Fruit fly (Drosophila melanogaster) whole organism, embryonic: ENCODE results near the gene Hel25E.

Experiments
- ATbp ChIP-seq: fragments of 200-800 bp; sonication (Bioruptor generic); optimal IDR thresholded peaks from 2 replicates; lab custom pipeline; 2017; ENCODE audit warnings: missing biosample characterization, mild to moderate bottlenecking, missing genetic modification characterization, missing genetic modification reagents
- Ada2b ChIP-seq: fragments of 200-800 bp; sonication (Bioruptor generic); IDR thresholded peaks from 2 replicates; pipeline ENCODE4 v1.3.6; 2022; ENCODE audit warnings: missing biosample characterization, missing genetic modification characterization
- Adf1 ChIP-seq: fragments of 200-800 bp; sonication (Bioruptor generic); IDR thresholded peaks from 2 replicates; pipeline ENCODE4 v1.3.6; 2022; ENCODE audit warnings: missing biosample characterization, missing genetic modification characterization
- Awh ChIP-seq: fragments of 200-800 bp; sonication (Bioruptor generic); IDR thresholded peaks from 2 replicates; pipeline ENCODE4, ENCODE4 v1.3.6; 2022; ENCODE audit warnings: missing biosample characterization, missing genetic modification characterization
- CG11560 ChIP-seq: fragments of 200-800 bp; sonication (Bioruptor generic); IDR thresholded peaks from 3 replicates; pipeline ENCODE4 v1.3.6; 2022; ENCODE audit warnings: missing biosample characterization, missing genetic modification characterization
- CG12104 ChIP-seq: fragments of 200-800 bp; sonication (Bioruptor generic); optimal IDR thresholded peaks from 3 replicates; lab custom pipeline; 2016; ENCODE audit warnings: missing biosample characterization, missing genetic modification characterization
- CG12744 ChIP-seq: fragments of 200-800 bp; sonication (Bioruptor generic); optimal IDR thresholded peaks from 2 replicates; lab custom pipeline; 2016; ENCODE audit warnings: missing biosample characterization, missing genetic modification characterization
- CG13296 ChIP-seq: fragments of 200-800 bp; sonication (Bioruptor generic); optimal IDR thresholded peaks from 3 replicates; lab custom pipeline; 2018; ENCODE audit warnings: missing biosample characterization, mild to moderate bottlenecking, missing genetic modification characterization
- CG14014 ChIP-seq: fragments of 200-800 bp; sonication (Bioruptor generic); IDR thresholded peaks from 2 replicates; pipeline ENCODE4 v1.3.6; 2022; ENCODE audit warnings: missing biosample characterization, missing genetic modification characterization
- CG15479 ChIP-seq: fragments of 200-800 bp; sonication (Bioruptor generic); optimal IDR thresholded peaks from 3 replicates; lab custom pipeline; 2019; ENCODE audit warnings: missing biosample characterization, mild to moderate bottlenecking, missing genetic modification characterization, moderate library complexity
- CG15696 ChIP-seq: fragments of 200-800 bp; sonication (Bioruptor generic); optimal IDR thresholded peaks from 2 replicates; lab custom pipeline; 2019; ENCODE audit warnings: missing biosample characterization, mild to moderate bottlenecking, missing genetic modification characterization, moderate library complexity
- CG16779 ChIP-seq: fragments of 200-800 bp; sonication (Bioruptor generic); IDR thresholded peaks from 2 replicates; pipeline ENCODE4 v1.3.6; 2022; ENCODE audit warnings: missing biosample characterization, missing genetic modification characterization
- CG18011 ChIP-seq: fragments of 200-800 bp; sonication (Bioruptor generic); optimal IDR thresholded peaks from 2 replicates; lab custom pipeline; 2017; ENCODE audit warnings: missing biosample characterization, missing genetic modification characterization, mild to moderate bottlenecking, moderate library complexity, missing genotype
- CG18619 ChIP-seq: fragments of 200-800 bp; sonication (Bioruptor generic); optimal IDR thresholded peaks from 3 replicates; lab custom pipeline; 2017; ENCODE audit warnings: missing biosample characterization, mild to moderate bottlenecking, missing genetic modification characterization
- CG2712 ChIP-seq: fragments of 200-800 bp; optimal IDR thresholded peaks from 3 replicates; lab custom pipeline; 2019; ENCODE audit warnings: missing biosample characterization, mild to moderate bottlenecking, missing genetic modification characterization, moderate library complexity
- CG2889 ChIP-seq: fragments of 200-800 bp; sonication (Bioruptor generic); IDR thresholded peaks from 3 replicates; pipeline ENCODE4 v1.3.6; 2022; ENCODE audit warnings: missing biosample characterization, missing genetic modification characterization
- CG32532 ChIP-seq: fragments of 200-800 bp; sonication (Bioruptor generic); IDR thresholded peaks from 2 replicates; pipeline ENCODE4 v1.3.6; 2022; ENCODE audit warnings: missing biosample characterization, missing genetic modification characterization
- CG3281 ChIP-seq: fragments of 200-800 bp; sonication (Bioruptor generic); optimal IDR thresholded peaks from 3 replicates; lab custom pipeline; 2017; ENCODE audit warnings: missing biosample characterization, mild to moderate bottlenecking, missing genetic modification characterization
- CG33557 ChIP-seq: fragments of 200-800 bp; sonication (Bioruptor generic); optimal IDR thresholded peaks from 2 replicates; lab custom pipeline; 2019; ENCODE audit warnings: missing biosample characterization, mild to moderate bottlenecking, missing genetic modification characterization, moderate library complexity
- CG4404 ChIP-seq: fragments of 200-800 bp; sonication (Bioruptor generic); IDR thresholded peaks from 2 replicates; pipeline ENCODE4 v1.3.6; 2022; ENCODE audit warnings: missing biosample characterization, missing genetic modification characterization
- CG6813 ChIP-seq: fragments of 200-800 bp; sonication (Bioruptor generic); optimal IDR thresholded peaks from 2 replicates; lab custom pipeline; 2017; ENCODE audit warnings: missing biosample characterization, missing genetic modification characterization, mild to moderate bottlenecking, moderate library complexity, missing genetic modification reagents
- CG8478 ChIP-seq: fragments of >200 bp; optimal IDR thresholded peaks from 2 replicates; lab custom pipeline; 2018
- Dad ChIP-seq: fragments of 200-800 bp; sonication (Bioruptor generic); optimal IDR thresholded peaks from 3 replicates; lab custom pipeline; 2016; ENCODE audit warnings: missing biosample characterization, missing genetic modification characterization
- Dfd ChIP-seq, 2 experiments: fragments of >200 bp; optimal IDR thresholded peaks; 2 replicates each; lab custom pipeline; 2017; ENCODE audit warnings: missing biosample characterization in 2 of 2, missing genetic modification characterization in 2 of 2
- Fer1 ChIP-seq: fragments of 200-800 bp; sonication (Bioruptor generic); optimal IDR thresholded peaks from 2 replicates; lab custom pipeline; 2017; ENCODE audit warnings: missing biosample characterization, mild to moderate bottlenecking, missing genetic modification characterization
- H2.0 ChIP-seq: fragments of 200-800 bp; sonication (Bioruptor generic); IDR thresholded peaks from 2 replicates; pipeline ENCODE4 v1.3.6; 2022; ENCODE audit warnings: missing biosample characterization, missing genetic modification characterization
- HLHmδ ChIP-seq: fragments of 200-800 bp; sonication (Bioruptor generic); optimal IDR thresholded peaks from 2 replicates; lab custom pipeline; 2018; ENCODE audit warnings: missing biosample characterization, mild to moderate bottlenecking, missing genetic modification characterization, moderate library complexity
- Lim3 ChIP-seq: fragments of 200-800 bp; sonication (Bioruptor generic); IDR thresholded peaks from 2 replicates; pipeline ENCODE4 v1.3.6; 2022; ENCODE audit warnings: missing biosample characterization, missing genetic modification characterization
- Max ChIP-seq: fragments of 200-800 bp; sonication (Bioruptor generic); optimal IDR thresholded peaks from 2 replicates; lab custom pipeline; 2016; ENCODE audit warnings: missing biosample characterization, mild to moderate bottlenecking, missing genetic modification characterization
- Nf-YB ChIP-seq: fragments of 200-800 bp; sonication (Bioruptor generic); optimal IDR thresholded peaks from 3 replicates; lab custom pipeline; 2019; ENCODE audit warnings: missing biosample characterization, mild to moderate bottlenecking, missing genetic modification characterization, moderate library complexity
- Sin3A ChIP-seq: fragments of >200 bp; optimal IDR thresholded peaks from 2 replicates; lab custom pipeline; 2018
- YL-1 ChIP-seq: fragments of 200-800 bp; sonication (Bioruptor generic); optimal IDR thresholded peaks from 3 replicates; lab custom pipeline; 2017; ENCODE audit warnings: missing biosample characterization, mild to moderate bottlenecking, missing genetic modification characterization
- abd-A ChIP-seq: fragments of 200-800 bp; sonication (Bioruptor generic); optimal IDR thresholded peaks from 3 replicates; lab custom pipeline; 2019; ENCODE audit warnings: missing biosample characterization, mild to moderate bottlenecking, missing genetic modification characterization, moderate library complexity
- ase ChIP-seq: fragments of 200-800 bp; sonication (Bioruptor generic); IDR thresholded peaks from 3 replicates; pipeline ENCODE4 v1.3.6; 2022; ENCODE audit warnings: missing biosample characterization, missing genetic modification characterization
- cas ChIP-seq: fragments of 200-800 bp; sonication (Bioruptor generic); IDR thresholded peaks from 2 replicates; pipeline ENCODE4 v1.3.6; 2022; ENCODE audit warnings: missing biosample characterization, missing genetic modification characterization
- caup ChIP-seq: fragments of 200-800 bp; sonication (Bioruptor generic); optimal IDR thresholded peaks from 3 replicates; lab custom pipeline; 2017; ENCODE audit warnings: missing biosample characterization, mild to moderate bottlenecking, missing genetic modification characterization, moderate library complexity; ENCODE audit not compliant: severe bottlenecking
- chif ChIP-seq, 2 experiments: fragments of 200-800 bp; sonication (Bioruptor generic); optimal IDR thresholded peaks; 3 replicates each; lab custom pipeline; 2016; ENCODE audit warnings: missing biosample characterization in 2 of 2, missing genetic modification characterization in 2 of 2
- crol ChIP-seq: fragments of 200-800 bp; sonication (Bioruptor generic); IDR thresholded peaks from 2 replicates; pipeline ENCODE4 v1.3.6; 2022; ENCODE audit warnings: missing biosample characterization, missing genetic modification characterization
- dpn ChIP-seq, 2 experiments: fragments of 200-800 bp; sonication (Bioruptor generic); optimal IDR thresholded peaks; 3 replicates each; lab custom pipeline; 2016; ENCODE audit warnings: missing biosample characterization in 2 of 2, missing genetic modification characterization in 2 of 2
- eve ChIP-seq, 2 experiments: fragments of >200 bp; optimal IDR thresholded peaks; 2 replicates each; lab custom pipeline; 2017; ENCODE audit warnings: missing biosample characterization in 2 of 2, missing genetic modification characterization in 2 of 2
- ewg ChIP-seq: fragments of 200-800 bp; sonication (Bioruptor generic); optimal IDR thresholded peaks from 3 replicates; lab custom pipeline; 2017; ENCODE audit warnings: mild to moderate bottlenecking, missing biosample characterization, missing genetic modification reagents, missing genetic modification characterization
- fd102C ChIP-seq: fragments of 200-800 bp; sonication (Bioruptor generic); optimal IDR thresholded peaks from 2 replicates; lab custom pipeline; 2018; ENCODE audit warnings: missing biosample characterization, mild to moderate bottlenecking, missing genetic modification characterization, moderate library complexity
- gsb-n ChIP-seq: fragments of 200-800 bp; sonication (Bioruptor generic); optimal IDR thresholded peaks from 3 replicates; lab custom pipeline; 2018; ENCODE audit warnings: missing biosample characterization, mild to moderate bottlenecking, missing genetic modification characterization
- hth ChIP-seq: fragments of >200 bp; optimal IDR thresholded peaks from 2 replicates; lab custom pipeline; 2017; ENCODE audit warnings: inconsistent platforms
- otp ChIP-seq: fragments of 200-800 bp; sonication (Bioruptor generic); IDR thresholded peaks from 3 replicates; pipeline ENCODE4, ENCODE4 v1.3.6; 2022; ENCODE audit warnings: missing biosample characterization, missing genetic modification characterization
- pb ChIP-seq: fragments of 200-800 bp; sonication (Bioruptor generic); optimal IDR thresholded peaks from 3 replicates; lab custom pipeline; 2016; ENCODE audit warnings: missing biosample characterization, missing genetic modification characterization
- shn ChIP-seq: fragments of 200-800 bp; sonication (Bioruptor generic); optimal IDR thresholded peaks from 3 replicates; lab custom pipeline; 2016; ENCODE audit warnings: missing biosample characterization, missing genetic modification characterization
- tap ChIP-seq: fragments of 200-800 bp; optimal IDR thresholded peaks from 3 replicates; lab custom pipeline; 2019; ENCODE audit warnings: missing biosample characterization, mild to moderate bottlenecking, missing genetic modification characterization, moderate library complexity
- toy ChIP-seq: fragments of 200-800 bp; sonication (Bioruptor generic); IDR thresholded peaks from 2 replicates; pipeline ENCODE4 v1.3.6; 2022; ENCODE audit warnings: missing biosample characterization, missing genetic modification characterization
- trh ChIP-seq: fragments of 200-800 bp; sonication (Bioruptor generic); optimal IDR thresholded peaks from 2 replicates; lab custom pipeline; 2016; ENCODE audit warnings: missing biosample characterization, missing genetic modification characterization
- twi ChIP-seq: fragments of 200-800 bp; optimal IDR thresholded peaks from 2 replicates; lab custom pipeline; 2019; ENCODE audit warnings: missing biosample characterization, mild to moderate bottlenecking, missing genetic modification characterization, moderate library complexity
- vfl ChIP-seq: fragments of 200-800 bp; sonication (Bioruptor generic); optimal IDR thresholded peaks from 2 replicates; lab custom pipeline; 2016; ENCODE audit warnings: missing biosample characterization, missing genetic modification characterization
- wek ChIP-seq: fragments of 200-800 bp; sonication (Bioruptor generic); optimal IDR thresholded peaks from 3 replicates; lab custom pipeline; 2018; ENCODE audit warnings: missing biosample characterization, mild to moderate bottlenecking, missing genetic modification characterization, moderate library complexity

Hel25E gene

dm6 chr2L:5569503-5569902 lies 27.4 kb upstream of the Hel25E start (continued):
- no peak for TF ChIP-seq trh (GFP tag; lab: Kevin White, UChicago)
- TF ChIP-seq Nf-YB: no peak
- no peak for TF ChIP-seq wek (GFP tag; lab: Kevin White, UChicago)
- no peak for TF ChIP-seq dpn (GFP tag; optimal IDR thresholded peaks at IDR 0.05; lab: Kevin White, UChicago)
- TF ChIP-seq CG4404: no peak
- no peak for TF ChIP-seq cas (GFP tag; lab: Robert Waterston, UW)
- TF ChIP-seq caup (GFP tag; lab: Kevin White, UChicago): peak; percentile 20
- no peak for TF ChIP-seq shn
- TF ChIP-seq Ada2b (GFP tag; lab: Robert Waterston, UW): peak; percentile 41; the same call in 1 of the 2 replicates
- TF ChIP-seq abd-A (tag; lab: Kevin White, UChicago): peak; percentile 34
- no peak for TF ChIP-seq ewg (GFP tag; lab: Kevin White, UChicago)
- TF ChIP-seq H2.0 (GFP tag; lab: Robert Waterston, UW): no peak
- no peak for TF ChIP-seq hth (lab: Kevin White, UChicago)
- TF ChIP-seq Dad (GFP tag; lab: Kevin White, UChicago): no peak
- no peak for TF ChIP-seq CG15696
- peak; percentile 64; the same call in 1 of the 2 replicates for TF ChIP-seq CG14014 (GFP tag; lab: Robert Waterston, UW)
- TF ChIP-seq CG33557: no peak
- TF ChIP-seq toy: no peak
- no peak for TF ChIP-seq CG6813 (GFP tag; lab: Kevin White, UChicago)
- no peak for TF ChIP-seq CG18011
- peak; percentile 34 for TF ChIP-seq CG3281 (GFP tag; lab: Kevin White, UChicago)
- TF ChIP-seq YL-1: no peak
- TF ChIP-seq Lim3: no peak
- TF ChIP-seq CG15479: no peak
- no peak for TF ChIP-seq Adf1 (GFP tag; lab: Robert Waterston, UW)
- TF ChIP-seq CG13296: peak; percentile 22
- TF ChIP-seq Sin3A (lab: Kevin White, UChicago): no peak
- no peak for TF ChIP-seq Dfd (GFP tag; optimal IDR thresholded peaks at IDR 0.05; lab: Kevin White, UChicago)
- no peak for TF ChIP-seq CG2712
- TF ChIP-seq gsb-n (tag; lab: Kevin White, UChicago): no peak
- no peak for TF ChIP-seq CG12104 (GFP tag; lab: Kevin White, UChicago)
- TF ChIP-seq CG16779 (GFP tag; lab: Robert Waterston, UW): no peak
- no peak for TF ChIP-seq CG12744
- TF ChIP-seq CG2889 (GFP tag; lab: Robert Waterston, UW): no peak
- TF ChIP-seq Fer1: no peak
- no peak for TF ChIP-seq twi (tag; lab: Kevin White, UChicago)
- TF ChIP-seq CG18619 (GFP tag; lab: Kevin White, UChicago): no peak
- no peak for TF ChIP-seq fd102C (GFP tag; lab: Kevin White, UChicago)
- TF ChIP-seq otp (GFP tag; lab: Robert Waterston, UW): no peak
- no peak for TF ChIP-seq Awh
- peak; percentile 56; the same call in 1 of the 2 replicates for TF ChIP-seq CG32532
- TF ChIP-seq ase (GFP tag; lab: Robert Waterston, UW): peak; percentile 39; the same call in 1 of the 3 replicates
- TF ChIP-seq chif (GFP tag; optimal IDR thresholded peaks at IDR 0.05; lab: Kevin White, UChicago): no peak
- no peak for TF ChIP-seq crol (GFP tag; lab: Robert Waterston, UW)
- TF ChIP-seq Max (GFP tag; lab: Kevin White, UChicago): no peak
- TF ChIP-seq CG11560 (tag; lab: Robert Waterston, UW): 0 out of 3 replicates have a peak, but pooled peaks have one; percentile 34
- TF ChIP-seq pb (GFP tag; lab: Kevin White, UChicago): no peak
- TF ChIP-seq CG8478 (lab: Kevin White, UChicago): no peak
- TF ChIP-seq ATbp (GFP tag; lab: Kevin White, UChicago): no peak
- no peak for TF ChIP-seq vfl (GFP tag; lab: Kevin White, UChicago)
- TF ChIP-seq eve (GFP tag; optimal IDR thresholded peaks at IDR 0.05; lab: Kevin White, UChicago): no peak
- TF ChIP-seq tap (tag; lab: Kevin White, UChicago): no peak
- TF ChIP-seq HLHmδ (GFP tag; lab: Kevin White, UChicago): no peak
